Fruit fly (Drosophila melanogaster) whole organism, embryonic: ENCODE measurements around the gene CG14402.
A peak's percentile ranks its signal among the peaks of the same experiment; 100 is the strongest.

ENCODE experiments used
- CG12391 ChIP-seq: fragments of 200-800 bp; sonication (Bioruptor generic); optimal IDR thresholded peaks from 3 replicates; lab custom pipeline; 2018; ENCODE audit warnings: missing biosample characterization, mild to moderate bottlenecking, missing genetic modification characterization, moderate library complexity
- CG13775 ChIP-seq: fragments of 200-800 bp; sonication (Bioruptor generic); optimal IDR thresholded peaks from 3 replicates; lab custom pipeline; 2017; ENCODE audit warnings: missing biosample characterization, mild to moderate bottlenecking, missing genetic modification characterization
- CG14014 ChIP-seq: fragments of 200-800 bp; sonication (Bioruptor generic); IDR thresholded peaks from 2 replicates; pipeline ENCODE4 v1.3.6; 2022; ENCODE audit warnings: missing biosample characterization, missing genetic modification characterization
- CG1529 ChIP-seq: fragments of 200-800 bp; sonication (Bioruptor generic); optimal IDR thresholded peaks from 3 replicates; lab custom pipeline; 2018; ENCODE audit warnings: missing biosample characterization, missing genetic modification characterization
- CG32532 ChIP-seq: fragments of 200-800 bp; sonication (Bioruptor generic); IDR thresholded peaks from 2 replicates; pipeline ENCODE4 v1.3.6; 2022; ENCODE audit warnings: missing biosample characterization, missing genetic modification characterization
- CG3281 ChIP-seq: fragments of 200-800 bp; sonication (Bioruptor generic); optimal IDR thresholded peaks from 3 replicates; lab custom pipeline; 2017; ENCODE audit warnings: missing biosample characterization, mild to moderate bottlenecking, missing genetic modification characterization
- CG4730 ChIP-seq: fragments of 200-800 bp; sonication (Bioruptor generic); IDR thresholded peaks from 2 replicates; pipeline ENCODE4 v1.3.6; 2022; ENCODE audit warnings: missing biosample characterization, missing genetic modification characterization
- CG7928 ChIP-seq: fragments of 200-800 bp; sonication (Bioruptor generic); optimal IDR thresholded peaks from 2 replicates; lab custom pipeline; 2017; ENCODE audit warnings: missing biosample characterization, mild to moderate bottlenecking, missing genetic modification characterization
- CrebB ChIP-seq: fragments of 200-800 bp; sonication (Bioruptor generic); optimal IDR thresholded peaks from 3 replicates; lab custom pipeline; 2018; ENCODE audit warnings: missing biosample characterization, mild to moderate bottlenecking, missing genetic modification characterization
- HLH3B ChIP-seq: fragments of 200-800 bp; sonication (Bioruptor generic); IDR thresholded peaks from 2 replicates; pipeline ENCODE4 v1.3.6; 2022; ENCODE audit warnings: missing biosample characterization, missing genetic modification characterization
- Hr51 ChIP-seq, 2 experiments: fragments of 200-800 bp; sonication (Bioruptor generic); optimal IDR thresholded peaks; 2 replicates in 1 of 2; 3 replicates in 1 of 2; lab custom pipeline; 2016 to 2018; ENCODE audit warnings: missing biosample characterization in 2 of 2, missing genetic modification characterization in 2 of 2, mild to moderate bottlenecking in 1 of 2, moderate library complexity in 1 of 2
- Pdp1 ChIP-seq, 2 experiments: fragments of 200-800 bp; sonication (Bioruptor generic); optimal IDR thresholded peaks; 3 replicates each; lab custom pipeline; 2016; ENCODE audit warnings: missing biosample characterization in 2 of 2, missing genetic modification characterization in 2 of 2, mild to moderate bottlenecking in 1 of 2, moderate library complexity in 1 of 2
- abd-A ChIP-seq: fragments of 200-800 bp; sonication (Bioruptor generic); optimal IDR thresholded peaks from 3 replicates; lab custom pipeline; 2019; ENCODE audit warnings: missing biosample characterization, mild to moderate bottlenecking, missing genetic modification characterization, moderate library complexity
- chm ChIP-seq: fragments of 200-800 bp; sonication (Bioruptor generic); IDR thresholded peaks from 2 replicates; pipeline ENCODE4 v1.3.6; 2022; ENCODE audit warnings: missing biosample characterization, missing genetic modification characterization
- cwo ChIP-seq: fragments of 200-800 bp; sonication (Bioruptor generic); optimal IDR thresholded peaks from 3 replicates; lab custom pipeline; 2017; ENCODE audit warnings: missing biosample characterization, missing genetic modification characterization, mild to moderate bottlenecking, moderate library complexity, missing genetic modification reagents
- disco-r ChIP-seq: fragments of 200-800 bp; sonication (Bioruptor generic); optimal IDR thresholded peaks from 2 replicates; lab custom pipeline; 2016; ENCODE audit warnings: missing biosample characterization, missing genetic modification characterization
- gro ChIP-seq: fragments of 200-800 bp; sonication (Bioruptor generic); optimal IDR thresholded peaks from 2 replicates; lab custom pipeline; 2016; ENCODE audit warnings: missing biosample characterization, missing genetic modification characterization
- sd ChIP-seq: fragments of 200-800 bp; sonication (Bioruptor generic); optimal IDR thresholded peaks from 3 replicates; lab custom pipeline; 2018; ENCODE audit warnings: missing biosample characterization, mild to moderate bottlenecking, missing genetic modification characterization, moderate library complexity
- sens ChIP-seq: fragments of 200-800 bp; sonication (Bioruptor generic); peaks from one replicate; lab custom pipeline; 2016; ENCODE audit warnings: missing biosample characterization, missing genetic modification characterization
- vvl ChIP-seq: fragments of 200-800 bp; sonication (Bioruptor generic); IDR thresholded peaks from 2 replicates; pipeline ENCODE4 v1.3.6; 2022; ENCODE audit warnings: missing biosample characterization, missing genetic modification characterization

CG14402 gene

dm6 chr2L:20896681-20897341 is 47.7 kb downstream of the CG14402 start (continued):
- peak; percentile 69 for TF ChIP-seq CrebB (tag; lab: Kevin White, UChicago)
- no peak for TF ChIP-seq CG4730 (GFP tag; lab: Robert Waterston, UW)
- TF ChIP-seq CG13775 (GFP tag; lab: Kevin White, UChicago), result no peak
- TF ChIP-seq CG14014 (GFP tag; lab: Robert Waterston, UW), result peak; percentile 68; the same call in 1 of the 2 replicates
- peak; percentile 11 for TF ChIP-seq gro
- TF ChIP-seq vvl (GFP tag; lab: Robert Waterston, UW), result no peak
- TF ChIP-seq chm, result no peak; the same call in 1 of the 2 replicates
- TF ChIP-seq CG12391 (tag; lab: Kevin White, UChicago), result no peak
- TF ChIP-seq HLH3B, result peak; percentile 39; the same call in 1 of the 2 replicates
- TF ChIP-seq disco-r (GFP tag; lab: Kevin White, UChicago), result no peak
- TF ChIP-seq CG3281, result no peak
- TF ChIP-seq Hr51 (GFP tag; optimal IDR thresholded peaks at IDR 0.05; lab: Kevin White, UChicago), result no peak
- peak; percentile 52 for TF ChIP-seq CG1529 (GFP tag; lab: Kevin White, UChicago)
- no peak for TF ChIP-seq CG32532 (GFP tag; lab: Robert Waterston, UW)

dm6 chr2L:20898478-20899075 is 49.5 kb downstream of the CG14402 start:
- TF ChIP-seq Pdp1 (GFP tag; optimal IDR thresholded peaks at IDR 0.05; lab: Kevin White, UChicago) (peak in 1 of 2 experiments; percentile 50), CG7928 (GFP tag; lab: Kevin White, UChicago) (no peak), abd-A (peak; percentile 40), sd (tag; lab: Kevin White, UChicago) (peak; percentile 78), sens (GFP tag; lab: Kevin White, UChicago) (peak; percentile 29), cwo (GFP tag; lab: Kevin White, UChicago) (peak; percentile 66)
